Worm (Caenorhabditis elegans) whole organism, young adult: Measurements from ENCODE around the gene F07A11.4.
A peak's percentile ranks its signal among the peaks of the same experiment; 100 is the strongest.

Source experiments
- B0336.3 ChIP-seq: fragments of 200-800 bp; sonication (Bioruptor generic); IDR thresholded peaks from 2 replicates; pipeline ENCODE4 v1.3.6; 2022; ENCODE audit warnings: missing genetic modification characterization, missing compliant biosample characterization
- F22D6.2 ChIP-seq: sonication (generic microtip); optimal IDR thresholded peaks from 2 replicates; lab custom pipeline; 2016; ENCODE audit warnings: mild to moderate bottlenecking, missing genetic modification characterization, missing compliant biosample characterization
- F39B2.1 ChIP-seq: fragments of 200-800 bp; sonication (Bioruptor generic); IDR thresholded peaks from 2 replicates; pipeline ENCODE4 v1.3.6; 2022; ENCODE audit warnings: missing genetic modification reagents, missing genetic modification characterization, missing compliant biosample characterization
- F49E8.2 ChIP-seq: sonication (generic microtip); optimal IDR thresholded peaks from 3 replicates; lab custom pipeline; 2017; ENCODE audit warnings: missing genetic modification characterization, mild to moderate bottlenecking, missing compliant biosample characterization, antibody characterized with exemption, moderate library complexity; ENCODE audit not compliant: insufficient read depth
- F57C9.4 ChIP-seq: sonication (generic microtip); optimal IDR thresholded peaks from 2 replicates; lab custom pipeline; 2017; ENCODE audit warnings: mild to moderate bottlenecking, missing genetic modification characterization, missing compliant biosample characterization
- K12H6.12 ChIP-seq: fragments of 200-800 bp; sonication (Bioruptor generic); optimal IDR thresholded peaks from 2 replicates; lab custom pipeline; 2018; ENCODE audit warnings: mild to moderate bottlenecking, missing genetic modification characterization, missing compliant biosample characterization
- Y53G8AR.9 ChIP-seq: fragments of 200-800 bp; sonication (Bioruptor generic); conservative IDR thresholded peaks from 2 replicates; pipeline ENCODE4 v1.3.6; 2022; ENCODE audit warnings: missing genetic modification reagents, missing genetic modification characterization, missing compliant biosample characterization
- Y67H2A.10 ChIP-seq: fragments of 200-800 bp; sonication (Bioruptor generic); conservative IDR thresholded peaks from 2 replicates; pipeline ENCODE4 v1.3.6; 2022; ENCODE audit warnings: missing genetic modification reagents, missing genetic modification characterization, missing compliant biosample characterization
- Y79H2A.3 ChIP-seq: fragments of 200-800 bp; sonication (Bioruptor generic); conservative IDR thresholded peaks from 2 replicates; pipeline ENCODE4 v1.3.6; 2022; ENCODE audit warnings: missing genetic modification reagents, missing genetic modification characterization, missing compliant biosample characterization
- akir-1 ChIP-seq: fragments of 200-800 bp; sonication (Bioruptor generic); optimal IDR thresholded peaks from 2 replicates; lab custom pipeline; 2018; ENCODE audit warnings: mild to moderate bottlenecking, missing genetic modification characterization, moderate library complexity, missing compliant biosample characterization
- ama-1 ChIP-seq, 3 experiments: fragments of 150-350 bp in 1 of 3; sonication (generic microtip) in 2 of 3; optimal IDR thresholded peaks; 2 replicates each; lab custom pipeline; 2014 to 2018; ENCODE audit warnings: missing biosample characterization in 2 of 3, missing genetic modification characterization in 2 of 3, missing genetic modification reagents in 2 of 3
- aptf-3 ChIP-seq: fragments of 200-800 bp; sonication (Bioruptor generic); IDR thresholded peaks from 2 replicates; pipeline ENCODE4 v1.3.6; 2022; ENCODE audit warnings: missing genetic modification characterization, missing compliant biosample characterization
- cebp-1 ChIP-seq, 2 experiments: fragments of 200-800 bp in 1 of 2; sonication (Bioruptor generic) in 1 of 2; sonication (generic microtip) in 1 of 2; IDR thresholded peaks in 1 of 2; optimal IDR thresholded peaks in 1 of 2; 2 replicates each; pipeline versions ENCODE4 v1.3.6 to Lab custom; 2017 to 2022; ENCODE audit warnings: missing compliant biosample characterization in 2 of 2, missing genetic modification characterization in 2 of 2, mild to moderate bottlenecking in 1 of 2, missing genetic modification reagents in 1 of 2, moderate library complexity in 1 of 2
- ceh-100 ChIP-seq: fragments of 200-800 bp; sonication (Bioruptor generic); IDR thresholded peaks from 2 replicates; pipeline ENCODE4 v1.3.6; 2022; ENCODE audit warnings: missing genetic modification reagents, missing genetic modification characterization, missing compliant biosample characterization
- ceh-27 ChIP-seq: fragments of 200-800 bp; sonication (Bioruptor generic); optimal IDR thresholded peaks from 2 replicates; lab custom pipeline; 2018; ENCODE audit warnings: mild to moderate bottlenecking, missing genetic modification characterization, moderate library complexity, missing compliant biosample characterization
- ceh-91 ChIP-seq: fragments of 200-800 bp; sonication (Bioruptor generic); IDR thresholded peaks from 2 replicates; pipeline ENCODE4 v1.3.6; 2022; ENCODE audit warnings: missing genetic modification reagents, missing genetic modification characterization, missing compliant biosample characterization
- die-1 ChIP-seq: sonication (generic microtip); optimal IDR thresholded peaks from 2 replicates; lab custom pipeline; 2016; ENCODE audit warnings: missing genotype, mild to moderate bottlenecking, missing genetic modification characterization, missing compliant biosample characterization
- efl-1 ChIP-seq: fragments of 150-350 bp; optimal IDR thresholded peaks from 2 replicates; lab custom pipeline; 2014; ENCODE audit warnings: missing biosample characterization, missing genetic modification reagents, missing genetic modification characterization
- egl-18 ChIP-seq: fragments of 200-800 bp; sonication (Bioruptor generic); IDR thresholded peaks from 2 replicates; pipeline ENCODE4 v1.3.6; 2022; ENCODE audit warnings: missing genetic modification reagents, missing genetic modification characterization, missing compliant biosample characterization
- ets-4 ChIP-seq: fragments of 200-800 bp; sonication (Bioruptor generic); optimal IDR thresholded peaks from 2 replicates; lab custom pipeline; 2018; ENCODE audit warnings: mild to moderate bottlenecking, missing genetic modification characterization, missing compliant biosample characterization
- hsf-1 ChIP-seq: fragments of 200-800 bp; sonication (Bioruptor generic); IDR thresholded peaks from 2 replicates; pipeline ENCODE4 v1.3.6; 2022; ENCODE audit warnings: missing genetic modification reagents, missing genetic modification characterization, missing compliant biosample characterization
- lin-26 ChIP-seq: fragments of 200-800 bp; sonication (Bioruptor generic); IDR thresholded peaks from 2 replicates; pipeline ENCODE4 v1.3.6; 2022; ENCODE audit warnings: missing genetic modification reagents, missing genetic modification characterization, missing compliant biosample characterization
- lin-54 ChIP-seq: fragments of 200-800 bp; sonication (Bioruptor generic); optimal IDR thresholded peaks from 2 replicates; lab custom pipeline; 2018; ENCODE audit warnings: mild to moderate bottlenecking, missing genetic modification characterization, missing compliant biosample characterization
- lir-1 ChIP-seq: fragments of 200-800 bp; sonication (Bioruptor generic); conservative IDR thresholded peaks from 2 replicates; pipeline ENCODE4 v1.3.6; 2022; ENCODE audit warnings: missing genetic modification reagents, missing genetic modification characterization, missing compliant biosample characterization
- madf-6 ChIP-seq: fragments of 200-800 bp; sonication (Bioruptor generic); IDR thresholded peaks from 2 replicates; pipeline ENCODE4 v1.3.6; 2022; ENCODE audit warnings: missing genetic modification reagents, missing genetic modification characterization, missing compliant biosample characterization
- mcd-1 ChIP-seq: fragments of 200-800 bp; sonication (Bioruptor generic); IDR thresholded peaks from 2 replicates; pipeline ENCODE4 v1.3.6; 2022; ENCODE audit warnings: missing genetic modification reagents, missing genetic modification characterization, missing compliant biosample characterization
- nhr-27 ChIP-seq: fragments of 200-800 bp; sonication (Bioruptor generic); optimal IDR thresholded peaks from 2 replicates; lab custom pipeline; 2018; ENCODE audit warnings: mild to moderate bottlenecking, missing genetic modification characterization, moderate library complexity, missing compliant biosample characterization
- pbrm-1 ChIP-seq: fragments of 200-800 bp; sonication (Bioruptor generic); IDR thresholded peaks from 2 replicates; pipeline ENCODE4 v1.3.6; 2022; ENCODE audit warnings: missing genetic modification reagents, missing genetic modification characterization, missing compliant biosample characterization
- rcor-1 ChIP-seq: fragments of 200-800 bp; sonication (Bioruptor generic); IDR thresholded peaks from 2 replicates; pipeline ENCODE4 v1.3.6; 2022; ENCODE audit warnings: missing genetic modification reagents, missing genetic modification characterization, missing compliant biosample characterization
- sea-2 ChIP-seq: fragments of 200-800 bp; sonication (Bioruptor generic); IDR thresholded peaks from 2 replicates; pipeline ENCODE4 v1.3.6; 2022; ENCODE audit warnings: missing genetic modification characterization, missing compliant biosample characterization
- snpc-1.1 ChIP-seq: sonication (generic microtip); optimal IDR thresholded peaks from 2 replicates; lab custom pipeline; 2017; ENCODE audit warnings: missing genetic modification characterization, mild to moderate bottlenecking, missing compliant biosample characterization, antibody characterized with exemption, moderate library complexity, missing genotype, missing genetic modification reagents; ENCODE audit not compliant: insufficient read depth
- snpc-4 ChIP-seq, 5 experiments: fragments of 150-350 bp in 1 of 5; sonication (generic microtip) in 4 of 5; optimal IDR thresholded peaks; 2 replicates each; lab custom pipeline; 2014 to 2018; ENCODE audit warnings: missing genetic modification characterization in 5 of 5, missing biosample characterization in 3 of 5, antibody characterized with exemption in 2 of 5, mild to moderate bottlenecking in 2 of 5, missing compliant biosample characterization in 2 of 5, missing genotype in 2 of 5, moderate library complexity in 2 of 5, missing genetic modification reagents in 1 of 5
- somi-1 ChIP-seq: fragments of 200-800 bp; sonication (Bioruptor generic); optimal IDR thresholded peaks from 2 replicates; lab custom pipeline; 2018; ENCODE audit warnings: mild to moderate bottlenecking, missing genetic modification characterization, missing compliant biosample characterization
- tbp1 ChIP-seq: fragments of 200-800 bp; sonication (Bioruptor generic); optimal IDR thresholded peaks from 2 replicates; lab custom pipeline; 2018; ENCODE audit warnings: mild to moderate bottlenecking, missing genetic modification characterization, missing compliant biosample characterization
- tlf-1 ChIP-seq: fragments of 200-800 bp; sonication (Bioruptor generic); optimal IDR thresholded peaks from 2 replicates; lab custom pipeline; 2018; ENCODE audit warnings: mild to moderate bottlenecking, missing genetic modification characterization, missing compliant biosample characterization
- xnd-1 ChIP-seq: sonication (generic microtip); optimal IDR thresholded peaks from 2 replicates; lab custom pipeline; 2016; ENCODE audit warnings: missing genotype, missing genetic modification reagents, missing genetic modification characterization, missing compliant biosample characterization
- zfh-2 ChIP-seq: fragments of 200-800 bp; sonication (Bioruptor generic); conservative IDR thresholded peaks from 2 replicates; pipeline ENCODE4 v1.3.6; 2022; ENCODE audit warnings: missing genetic modification reagents, missing genetic modification characterization, missing compliant biosample characterization
- ztf-28 ChIP-seq: fragments of 200-800 bp; sonication (Bioruptor generic); IDR thresholded peaks from 2 replicates; pipeline ENCODE4 v1.3.6; 2022; ENCODE audit warnings: missing genetic modification reagents, missing genetic modification characterization, missing compliant biosample characterization

F07A11.4 gene

ce11 chrII:11596157-11596740, 4.6 kb upstream of the F07A11.4 start (continued):
- TF ChIP-seq cebp-1 (GFP tag; IDR thresholded peaks at IDR 0.05; lab: Robert Waterston, UW) (no peak), cebp-1 (tag; optimal IDR thresholded peaks at IDR 0.05; lab: Kevin White, UChicago) (peak; percentile 28), xnd-1 (tag; lab: Kevin White, UChicago) (peak; percentile 75), F22D6.2 (tag; lab: Kevin White, UChicago) (no peak), aptf-3 (GFP tag; lab: Robert Waterston, UW) (no peak), lin-54 (GFP tag; lab: Kevin White, UChicago) (peak; percentile 69), mcd-1 (GFP tag; lab: Robert Waterston, UW) (peak; percentile 57; the same call in 1 of the 2 replicates), rcor-1 (peak; percentile 33; the same call in 1 of the 2 replicates), ceh-91 (peak; percentile 21; the same call in 1 of the 2 replicates), F39B2.1 (no peak), pbrm-1 (GFP tag; lab: Robert Waterston, UW) (peak; percentile 69; the same call in 1 of the 2 replicates), die-1 (peak; percentile 11), ama-1 (optimal IDR thresholded peaks at IDR 0.05; lab: Kevin White, UChicago) (no peak), ama-1 (GFP tag; optimal IDR thresholded peaks at IDR 0.05; lab: Kevin White, UChicago) (peak in 1 of 2 experiments; percentile 22), snpc-4 (GFP tag; optimal IDR thresholded peaks at IDR 0.05; lab: Kevin White, UChicago) (no peak), snpc-4 (tag; optimal IDR thresholded peaks at IDR 0.05; lab: Kevin White, UChicago) (peak in 2 of 4 experiments; percentile 24 to 34), madf-6 (peak; percentile 96), hsf-1 (GFP tag; lab: Robert Waterston, UW) (peak; percentile 92), F49E8.2 (peak; percentile 75), Y79H2A.3 (0 out of 2 replicates have a peak, but pooled peaks have one; percentile 59), ets-4 (GFP tag; lab: Kevin White, UChicago) (no peak), Y67H2A.10 (GFP tag; lab: Robert Waterston, UW) (no peak), akir-1 (GFP tag; lab: Kevin White, UChicago) (no peak)

ce11 chrII:11599751-11600150, 1.1 kb upstream of the F07A11.4 start, which contains the start of gene npp-5:
Gene npp-5 (minus strand): TSS chrII:11599809.
- peak; percentile 29 for TF ChIP-seq efl-1 (GFP tag; lab: Kevin White, UChicago)
- TF ChIP-seq K12H6.12 (tag; lab: Kevin White, UChicago) = no peak
- TF ChIP-seq ceh-100 (GFP tag; lab: Robert Waterston, UW) = no peak
- no peak for TF ChIP-seq lin-26 (GFP tag; lab: Robert Waterston, UW)
- no peak for TF ChIP-seq somi-1
- TF ChIP-seq snpc-1.1 (tag; lab: Kevin White, UChicago) = no peak
- no peak for TF ChIP-seq ets-4 (GFP tag; lab: Kevin White, UChicago)
- no peak for TF ChIP-seq tbp1 (GFP tag; lab: Kevin White, UChicago)
- no peak for TF ChIP-seq zfh-2
- TF ChIP-seq ceh-27 (GFP tag; lab: Kevin White, UChicago) = no peak
- TF ChIP-seq B0336.3 = no peak
- TF ChIP-seq mcd-1 (GFP tag; lab: Robert Waterston, UW) = peak; percentile 63; the same call in 1 of the 2 replicates
- no peak for TF ChIP-seq lir-1 (GFP tag; lab: Robert Waterston, UW)
- TF ChIP-seq ztf-28 (GFP tag; lab: Robert Waterston, UW) = no peak
- TF ChIP-seq F57C9.4 = no peak
- no peak for TF ChIP-seq Y53G8AR.9 (GFP tag; lab: Robert Waterston, UW)
- TF ChIP-seq sea-2 (GFP tag; lab: Robert Waterston, UW) = no peak
- TF ChIP-seq nhr-27 (tag; lab: Kevin White, UChicago) = no peak
- TF ChIP-seq tlf-1 (GFP tag; lab: Kevin White, UChicago) = no peak
- no peak for TF ChIP-seq egl-18 (GFP tag; lab: Robert Waterston, UW)
- peak; percentile 52 for TF ChIP-seq lin-54 (GFP tag; lab: Kevin White, UChicago)
